Worm (Caenorhabditis elegans): Measurements from ENCODE around the gene Y15E3A.5.

The Y15E3A.5 gene

ce11 chrX:15385807-15386349, 45.5 kb downstream of the Y15E3A.5 start:
- TF ChIP-seq tbx-2 (tag; optimal IDR thresholded peaks at IDR 0.05) = peak; percentile 18
- peak; percentile 41 for TF ChIP-seq ceh-31 (tag; optimal IDR thresholded peaks at IDR 0.05)
- peak; percentile 79 for TF ChIP-seq unc-42 (tag; optimal IDR thresholded peaks at IDR 0.05)
- TF ChIP-seq nhr-11 (tag; optimal IDR thresholded peaks at IDR 0.05) = no peak
- TF ChIP-seq ahr-1 (tag; optimal IDR thresholded peaks at IDR 0.05) = no peak
- TF ChIP-seq ceh-24 (tag; optimal IDR thresholded peaks at IDR 0.05) = no peak
- TF ChIP-seq ceh-14 (tag; optimal IDR thresholded peaks at IDR 0.05) = no peak
- TF ChIP-seq K09A11.1 (tag; optimal IDR thresholded peaks at IDR 0.05; ENCODE audit: insufficient read depth) = no peak
- peak; percentile 31 for TF ChIP-seq nfya-1 (tag; optimal IDR thresholded peaks at IDR 0.05)

DNA sequence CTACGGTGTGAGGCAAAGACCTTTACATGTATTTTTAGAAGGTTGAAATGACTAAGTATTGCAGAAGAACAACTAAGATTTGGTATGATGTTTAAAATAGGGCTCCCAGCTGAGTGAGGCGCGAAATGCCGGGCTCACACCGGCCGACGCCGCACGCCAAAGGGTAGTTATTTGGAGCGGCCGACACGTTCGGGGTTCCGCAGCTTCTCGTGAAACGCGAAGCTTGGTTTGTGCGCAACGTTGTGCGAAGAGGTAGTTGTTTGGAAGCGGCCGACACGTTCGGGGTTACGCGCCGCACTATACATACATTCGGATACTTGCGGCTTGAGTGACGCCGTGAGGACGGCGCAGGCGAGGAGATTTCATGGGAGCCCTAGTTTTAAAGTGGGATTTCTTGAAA, 47.9 kb downstream of the Y15E3A.5 start:
- TF ChIP-seq C38D4.7 (GFP tag; optimal IDR thresholded peaks at IDR 0.05) = no peak
- no peak for TF ChIP-seq fkh-6 (tag; optimal IDR thresholded peaks at IDR 0.05)

- TF ChIP-seq unc-55 (GFP tag; optimal IDR thresholded peaks at IDR 0.05) = no peak
- TF ChIP-seq ceh-6 (GFP tag; optimal IDR thresholded peaks at IDR 0.05) = no peak
- no peak for TF ChIP-seq C08G9.2 (tag; optimal IDR thresholded peaks at IDR 0.05)
- no peak for TF ChIP-seq fkh-10 (GFP tag; optimal IDR thresholded peaks at IDR 0.05)
- no peak for TF ChIP-seq hlh-8 (tag; optimal IDR thresholded peaks at IDR 0.05)
- no peak for TF ChIP-seq nfya-1 (tag; optimal IDR thresholded peaks at IDR 0.05)
- TF ChIP-seq tbx-7 (tag; optimal IDR thresholded peaks at IDR 0.05) = no peak
- TF ChIP-seq hlh-13 (GFP tag; optimal IDR thresholded peaks at IDR 0.05) = no peak
- no peak for TF ChIP-seq ceh-48 (tag; optimal IDR thresholded peaks at IDR 0.05)
- no peak for TF ChIP-seq fax-1 (tag; optimal IDR thresholded peaks at IDR 0.05)
Measured at ce11 chrX:15389853-15390252, 49.5 kb downstream of the Y15E3A.5 start.

DNA sequence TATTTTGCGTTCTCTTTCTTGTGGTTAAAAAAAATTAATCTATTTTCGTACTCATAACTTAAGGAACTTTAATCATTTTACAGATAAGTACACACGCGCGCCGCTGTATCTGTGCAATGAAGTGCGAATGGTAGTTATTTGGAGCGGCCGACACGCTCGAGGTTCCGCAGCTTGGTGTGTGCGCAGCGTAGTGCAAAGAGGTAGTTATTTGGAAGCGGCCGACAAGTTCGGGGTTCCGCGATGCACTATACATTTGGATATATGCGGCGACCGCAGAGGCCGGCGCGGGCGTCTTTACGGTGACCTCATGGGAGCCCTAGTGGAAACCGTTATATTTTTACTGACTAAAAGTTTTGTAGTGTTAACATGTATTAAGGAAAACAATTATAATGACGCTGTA, 52.3 kb downstream of the Y15E3A.5 start:
- TF ChIP-seq ceh-2 (tag; optimal IDR thresholded peaks at IDR 0.05) (no peak), elt-2 (tag; optimal IDR thresholded peaks at IDR 0.05) (no peak), K02D7.2 (tag; optimal IDR thresholded peaks at IDR 0.05) (no peak), sdc-2 (tag; optimal IDR thresholded peaks at IDR 0.05) (no peak), ama-1 (optimal IDR thresholded peaks at IDR 0.05) (no peak), fax-1 (tag; optimal IDR thresholded peaks at IDR 0.05) (no peak), pag-3 (tag; optimal IDR thresholded peaks at IDR 0.05; ENCODE audit: borderline replicate concordance) (no peak), mec-3 (tag; optimal IDR thresholded peaks at IDR 0.05; ENCODE audit: borderline replicate concordance) (no peak), T23F11.4 (GFP tag; optimal IDR thresholded peaks at IDR 0.05) (no peak), nhr-232 (tag; optimal IDR thresholded peaks at IDR 0.05) (no peak), F13H6.1 (tag; optimal IDR thresholded peaks at IDR 0.05) (no peak), hlh-6 (tag; optimal IDR thresholded peaks at IDR 0.05) (no peak), ceh-30 (tag; optimal IDR thresholded peaks at IDR 0.05) (no peak), unc-86 (tag; optimal IDR thresholded peaks at IDR 0.05) (no peak), C38D4.7 (GFP tag; optimal IDR thresholded peaks at IDR 0.05) (no peak), che-1 (tag; optimal IDR thresholded peaks at IDR 0.05) (no peak), ceh-24 (tag; optimal IDR thresholded peaks at IDR 0.05) (no peak)
